Fruit fly (Drosophila melanogaster): ENCODE measurements around the gene Polr2C.

- TF ChIP-seq CG11617 (GFP tag; optimal IDR thresholded peaks at IDR 0.05) (no peak), Crg-1 (GFP tag; optimal IDR thresholded peaks at IDR 0.05) (no peak), Mnt (GFP tag; optimal IDR thresholded peaks at IDR 0.05) (no peak), CG1620 (GFP tag; optimal IDR thresholded peaks at IDR 0.05) (no peak)
These were observed 8.9 kb downstream of the Polr2C start for dm6 chr2L:13842078-13842477.

All from whole organism, adult.